Fruit fly (Drosophila melanogaster) whole organism, embryonic: Measurements from ENCODE around the gene Pex11c.
A peak's percentile ranks its signal among the peaks of the same experiment; 100 is the strongest.

Experiments used
- ATbp ChIP-seq: fragments of 200-800 bp; sonication (Bioruptor generic); optimal IDR thresholded peaks from 2 replicates; lab custom pipeline; 2017; ENCODE audit warnings: missing biosample characterization, mild to moderate bottlenecking, missing genetic modification characterization, missing genetic modification reagents
- Atf-2 ChIP-seq: fragments of 200-800 bp; sonication (Bioruptor generic); optimal IDR thresholded peaks from 2 replicates; lab custom pipeline; 2016; ENCODE audit warnings: missing biosample characterization, missing genetic modification characterization
- Atf3 ChIP-seq: fragments of 200-800 bp; sonication (Bioruptor generic); optimal IDR thresholded peaks from 3 replicates; lab custom pipeline; 2016; ENCODE audit warnings: missing biosample characterization, missing genetic modification characterization
- BtbVII ChIP-seq: fragments of 200-800 bp; sonication (Bioruptor generic); optimal IDR thresholded peaks from 3 replicates; lab custom pipeline; 2017; ENCODE audit warnings: missing biosample characterization, mild to moderate bottlenecking, missing genetic modification characterization
- Bteb2 ChIP-seq: fragments of 200-800 bp; sonication (Bioruptor generic); optimal IDR thresholded peaks from 2 replicates; lab custom pipeline; 2016; ENCODE audit warnings: missing biosample characterization, missing genetic modification characterization
- C15 ChIP-seq: fragments of 200-800 bp; sonication (Bioruptor generic); IDR thresholded peaks from 3 replicates; pipeline ENCODE4 v1.3.6; 2022; ENCODE audit warnings: missing biosample characterization, missing genetic modification characterization
- CG10979 ChIP-seq: fragments of 200-800 bp; sonication (Bioruptor generic); optimal IDR thresholded peaks from 2 replicates; lab custom pipeline; 2018; ENCODE audit warnings: missing biosample characterization, mild to moderate bottlenecking, missing genetic modification characterization, moderate library complexity
- CG11560 ChIP-seq: fragments of 200-800 bp; sonication (Bioruptor generic); IDR thresholded peaks from 3 replicates; pipeline ENCODE4 v1.3.6; 2022; ENCODE audit warnings: missing biosample characterization, missing genetic modification characterization
- CG12071 ChIP-seq: fragments of 200-800 bp; sonication (Bioruptor generic); optimal IDR thresholded peaks from 3 replicates; lab custom pipeline; 2018; ENCODE audit warnings: missing biosample characterization, mild to moderate bottlenecking, missing genetic modification characterization
- CG12942 ChIP-seq: fragments of 200-800 bp; sonication (Bioruptor generic); optimal IDR thresholded peaks from 3 replicates; lab custom pipeline; 2016; ENCODE audit warnings: missing biosample characterization, missing genetic modification characterization
- CG13424 ChIP-seq: fragments of 200-800 bp; sonication (Bioruptor generic); optimal IDR thresholded peaks from 2 replicates; lab custom pipeline; 2019; ENCODE audit warnings: missing biosample characterization, mild to moderate bottlenecking, missing genetic modification characterization, moderate library complexity
- CG17328 ChIP-seq: fragments of 200-800 bp; sonication (Bioruptor generic); IDR thresholded peaks from 2 replicates; pipeline ENCODE4 v1.3.6; 2022; ENCODE audit warnings: missing biosample characterization, missing genetic modification characterization
- CG30431 ChIP-seq: fragments of 200-800 bp; sonication (Bioruptor generic); optimal IDR thresholded peaks from 2 replicates; lab custom pipeline; 2017; ENCODE audit warnings: missing biosample characterization, missing genetic modification characterization
- CG33557 ChIP-seq: fragments of 200-800 bp; sonication (Bioruptor generic); optimal IDR thresholded peaks from 2 replicates; lab custom pipeline; 2019; ENCODE audit warnings: missing biosample characterization, mild to moderate bottlenecking, missing genetic modification characterization, moderate library complexity
- CG3995 ChIP-seq: fragments of 200-800 bp; sonication (Bioruptor generic); optimal IDR thresholded peaks from 3 replicates; lab custom pipeline; 2016; ENCODE audit warnings: missing biosample characterization, missing genetic modification characterization
- CG43689 ChIP-seq: fragments of 200-800 bp; sonication (Bioruptor generic); IDR thresholded peaks from 2 replicates; pipeline ENCODE4 v1.3.6; 2022; ENCODE audit warnings: missing biosample characterization, missing genetic modification characterization
- CG4730 ChIP-seq: fragments of 200-800 bp; sonication (Bioruptor generic); IDR thresholded peaks from 2 replicates; pipeline ENCODE4 v1.3.6; 2022; ENCODE audit warnings: missing biosample characterization, missing genetic modification characterization
- CG6175 ChIP-seq: fragments of 200-800 bp; sonication (Bioruptor generic); IDR thresholded peaks from 3 replicates; pipeline ENCODE4 v1.3.6; 2022; ENCODE audit warnings: missing biosample characterization, missing genetic modification characterization
- CG8281 ChIP-seq: fragments of 200-800 bp; sonication (Bioruptor generic); optimal IDR thresholded peaks from 2 replicates; lab custom pipeline; 2018; ENCODE audit warnings: missing biosample characterization, mild to moderate bottlenecking, missing genetic modification characterization, moderate library complexity
- CG8765 ChIP-seq: fragments of 200-800 bp; sonication (Bioruptor generic); IDR thresholded peaks from 2 replicates; pipeline ENCODE4 v1.3.6; 2022; ENCODE audit warnings: missing biosample characterization, missing genetic modification characterization
- CG8924 ChIP-seq: fragments of 200-800 bp; optimal IDR thresholded peaks from 3 replicates; lab custom pipeline; 2019; ENCODE audit warnings: missing biosample characterization, mild to moderate bottlenecking, missing genetic modification characterization, moderate library complexity
- CHES-1-like ChIP-seq: fragments of 200-800 bp; sonication (Bioruptor generic); optimal IDR thresholded peaks from 2 replicates; lab custom pipeline; 2016; ENCODE audit warnings: missing biosample characterization, missing genetic modification characterization
- D19A ChIP-seq: fragments of 200-800 bp; optimal IDR thresholded peaks from 3 replicates; lab custom pipeline; 2019; ENCODE audit warnings: missing biosample characterization, mild to moderate bottlenecking, missing genetic modification characterization, moderate library complexity
- Doc3 ChIP-seq: fragments of 200-800 bp; sonication (Bioruptor generic); IDR thresholded peaks from 3 replicates; pipeline ENCODE4 v1.3.6; 2022; ENCODE audit warnings: missing biosample characterization, missing genetic modification characterization; ENCODE audit not compliant: partially characterized antibody
- ERR ChIP-seq: fragments of 200-800 bp; sonication (Bioruptor generic); optimal IDR thresholded peaks from 2 replicates; lab custom pipeline; 2016; ENCODE audit warnings: missing biosample characterization, missing genetic modification characterization
- Ets97D ChIP-seq: fragments of 200-800 bp; sonication (Bioruptor generic); optimal IDR thresholded peaks from 3 replicates; lab custom pipeline; 2016; ENCODE audit warnings: missing biosample characterization, missing genetic modification characterization
- Fer2 ChIP-seq: fragments of 200-800 bp; sonication (Bioruptor generic); optimal IDR thresholded peaks from 2 replicates; lab custom pipeline; 2018; ENCODE audit warnings: missing biosample characterization, mild to moderate bottlenecking, missing genetic modification characterization, moderate library complexity
- HLH4C ChIP-seq: fragments of 200-800 bp; sonication (Bioruptor generic); IDR thresholded peaks from 3 replicates; pipeline ENCODE4 v1.3.6; 2022; ENCODE audit warnings: missing biosample characterization, missing genetic modification characterization; ENCODE audit not compliant: partially characterized antibody
- HmgD ChIP-seq: fragments of 200-800 bp; sonication (Bioruptor generic); optimal IDR thresholded peaks from 3 replicates; lab custom pipeline; 2016; ENCODE audit warnings: missing biosample characterization, missing genetic modification characterization
- Nf-YA ChIP-seq: fragments of 200-800 bp; sonication (Bioruptor generic); IDR thresholded peaks from 2 replicates; pipeline ENCODE4 v1.3.6; 2022; ENCODE audit warnings: missing biosample characterization, missing genetic modification characterization
- Nf-YB ChIP-seq: fragments of 200-800 bp; sonication (Bioruptor generic); optimal IDR thresholded peaks from 3 replicates; lab custom pipeline; 2019; ENCODE audit warnings: missing biosample characterization, mild to moderate bottlenecking, missing genetic modification characterization, moderate library complexity
- Opbp ChIP-seq: fragments of 200-800 bp; sonication (Bioruptor generic); IDR thresholded peaks from 3 replicates; pipeline ENCODE4 v1.3.6; 2022; ENCODE audit warnings: missing biosample characterization, missing genetic modification characterization; ENCODE audit not compliant: partially characterized antibody
- PHDP ChIP-seq: fragments of 200-800 bp; sonication (Bioruptor generic); optimal IDR thresholded peaks from 3 replicates; lab custom pipeline; 2018; ENCODE audit warnings: missing biosample characterization, mild to moderate bottlenecking, missing genetic modification characterization, moderate library complexity
- Pdp1 ChIP-seq, 2 experiments: fragments of 200-800 bp; sonication (Bioruptor generic); optimal IDR thresholded peaks; 3 replicates each; lab custom pipeline; 2016; ENCODE audit warnings: missing biosample characterization in 2 of 2, missing genetic modification characterization in 2 of 2, mild to moderate bottlenecking in 1 of 2, moderate library complexity in 1 of 2
- Scr ChIP-seq: fragments of 200-800 bp; sonication (Bioruptor generic); IDR thresholded peaks from 2 replicates; pipeline ENCODE4 v1.3.6; 2022; ENCODE audit warnings: missing biosample characterization, missing genetic modification characterization; ENCODE audit not compliant: partially characterized antibody
- Six4 ChIP-seq: fragments of 200-800 bp; sonication (Bioruptor generic); optimal IDR thresholded peaks from 2 replicates; lab custom pipeline; 2016; ENCODE audit warnings: missing biosample characterization, missing genetic modification characterization
- Stat92E ChIP-seq, 3 experiments: fragments of >200 bp in 2 of 3; fragments of 200-800 bp in 1 of 3; sonication (Bioruptor generic) in 1 of 3; optimal IDR thresholded peaks; 2 replicates each; lab custom pipeline; 2017 to 2019; ENCODE audit warnings: missing biosample characterization in 3 of 3, missing genetic modification characterization in 3 of 3, mild to moderate bottlenecking in 1 of 3, moderate library complexity in 1 of 3
- Usf ChIP-seq: fragments of 200-800 bp; sonication (Bioruptor generic); optimal IDR thresholded peaks from 2 replicates; lab custom pipeline; 2017; ENCODE audit warnings: missing genotype, missing biosample characterization, missing genetic modification characterization
- ab ChIP-seq: fragments of 200-800 bp; sonication (Bioruptor generic); optimal IDR thresholded peaks from 2 replicates; lab custom pipeline; 2016; ENCODE audit warnings: missing biosample characterization, missing genetic modification characterization
- ap ChIP-seq: fragments of 200-800 bp; sonication (Bioruptor generic); IDR thresholded peaks from 2 replicates; pipeline ENCODE4 v1.3.6; 2022; ENCODE audit warnings: missing biosample characterization, missing genetic modification characterization
- ara ChIP-seq: fragments of 200-800 bp; sonication (Bioruptor generic); IDR thresholded peaks from 2 replicates; pipeline ENCODE4 v1.3.6; 2022; ENCODE audit warnings: missing biosample characterization, missing genetic modification characterization
- fru ChIP-seq: fragments of >200 bp; optimal IDR thresholded peaks from 2 replicates; lab custom pipeline; 2017
- lbe ChIP-seq: fragments of 200-800 bp; sonication (Bioruptor generic); optimal IDR thresholded peaks from 2 replicates; lab custom pipeline; 2016; ENCODE audit warnings: missing biosample characterization, mild to moderate bottlenecking, missing genetic modification characterization
- lola ChIP-seq, 3 experiments: fragments of >200 bp in 2 of 3; fragments of 200-800 bp in 1 of 3; sonication (Bioruptor generic) in 1 of 3; optimal IDR thresholded peaks; 2 replicates each; lab custom pipeline; 2017 to 2019; ENCODE audit warnings: missing biosample characterization in 3 of 3, missing genetic modification characterization in 3 of 3, mild to moderate bottlenecking in 1 of 3, moderate library complexity in 1 of 3
- mam ChIP-seq: fragments of 200-800 bp; sonication (Bioruptor generic); optimal IDR thresholded peaks from 3 replicates; lab custom pipeline; 2016; ENCODE audit warnings: missing biosample characterization, missing genetic modification characterization
- pnt ChIP-seq: fragments of 200-800 bp; sonication (Bioruptor generic); optimal IDR thresholded peaks from 3 replicates; lab custom pipeline; 2016; ENCODE audit warnings: missing biosample characterization, missing genetic modification characterization
- salm ChIP-seq: fragments of 200-800 bp; sonication (Bioruptor generic); optimal IDR thresholded peaks from 2 replicates; lab custom pipeline; 2018; ENCODE audit warnings: missing biosample characterization, mild to moderate bottlenecking, missing genetic modification characterization
- sens ChIP-seq: fragments of 200-800 bp; sonication (Bioruptor generic); peaks from one replicate; lab custom pipeline; 2016; ENCODE audit warnings: missing biosample characterization, missing genetic modification characterization
- zen ChIP-seq: fragments of 200-800 bp; sonication (Bioruptor generic); optimal IDR thresholded peaks from 3 replicates; lab custom pipeline; 2018; ENCODE audit warnings: missing biosample characterization, mild to moderate bottlenecking, missing genetic modification characterization, moderate library complexity
- zfh2 ChIP-seq: fragments of 200-800 bp; sonication (Bioruptor generic); optimal IDR thresholded peaks from 2 replicates; lab custom pipeline; 2016; ENCODE audit warnings: missing biosample characterization, missing genetic modification characterization

Gene Pex11c

dm6 chr3R:23257986-23258427 is at the start of gene Pex11c, which contains the start of gene wda (continued):
- TF ChIP-seq Six4 (GFP tag; lab: Kevin White, UChicago), result peak; percentile 56
- TF ChIP-seq CG8281, result peak; percentile 73
- peak; percentile 77; the same call in 2 of the 3 replicates for TF ChIP-seq Opbp (GFP tag; lab: Robert Waterston, UW)
- TF ChIP-seq PHDP, result peak; percentile 92
- TF ChIP-seq lola (GFP tag; optimal IDR thresholded peaks at IDR 0.05; lab: Kevin White, UChicago), result peak in 1 of 3 experiments; percentile 95
- TF ChIP-seq HLH4C (GFP tag; lab: Robert Waterston, UW), result peak; percentile 61; the same call in 1 of the 3 replicates
- TF ChIP-seq zfh2 (GFP tag; lab: Kevin White, UChicago), result peak; percentile 52
- TF ChIP-seq C15 (GFP tag; lab: Robert Waterston, UW), result 0 out of 3 replicates have a peak, but pooled peaks have one; percentile 8
- peak; percentile 17 for TF ChIP-seq BtbVII (GFP tag; lab: Kevin White, UChicago)
- TF ChIP-seq CG4730 (GFP tag; lab: Robert Waterston, UW), result peak; percentile 83; the same call in 1 of the 2 replicates
- no peak; the same call in 2 of the 3 replicates for TF ChIP-seq CG11560 (tag; lab: Robert Waterston, UW)
- TF ChIP-seq Ets97D, result no peak
- no peak for TF ChIP-seq ERR (GFP tag; lab: Kevin White, UChicago)
- TF ChIP-seq zen (tag; lab: Kevin White, UChicago), result peak; percentile 80
- peak; percentile 66; the same call in 1 of the 3 replicates for TF ChIP-seq Doc3 (GFP tag; lab: Robert Waterston, UW)
- peak; percentile 65 for TF ChIP-seq CG8765 (GFP tag; lab: Robert Waterston, UW)
- peak; percentile 84 for TF ChIP-seq CG12942 (GFP tag; lab: Kevin White, UChicago)
- TF ChIP-seq mam (GFP tag; lab: Kevin White, UChicago), result no peak
- peak; percentile 75 for TF ChIP-seq sens
- TF ChIP-seq salm, result peak; percentile 79
- peak in 1 of 3 experiments; percentile 73 for TF ChIP-seq Stat92E (GFP tag; optimal IDR thresholded peaks at IDR 0.05; lab: Kevin White, UChicago)
- peak; percentile 79 for TF ChIP-seq D19A
- TF ChIP-seq Atf3 (GFP tag; lab: Kevin White, UChicago), result peak; percentile 0
- peak; percentile 85 for TF ChIP-seq CG33557 (GFP tag; lab: Kevin White, UChicago)
- TF ChIP-seq CG6175 (GFP tag; lab: Robert Waterston, UW), result no peak; the same call in 2 of the 3 replicates
- TF ChIP-seq pnt (GFP tag; lab: Kevin White, UChicago), result no peak
- peak; percentile 12 for TF ChIP-seq Atf-2
- peak; percentile 93 for TF ChIP-seq CG13424
- TF ChIP-seq ara (GFP tag; lab: Robert Waterston, UW), result peak; percentile 68
- peak; percentile 90 for TF ChIP-seq CG10979
- TF ChIP-seq Pdp1 (GFP tag; optimal IDR thresholded peaks at IDR 0.05; lab: Kevin White, UChicago), result peak in 1 of 2 experiments; percentile 2
- TF ChIP-seq Bteb2 (GFP tag; lab: Kevin White, UChicago), result peak; percentile 6
- no peak for TF ChIP-seq CG12071 (GFP tag; lab: Kevin White, UChicago)
- TF ChIP-seq fru (lab: Kevin White, UChicago), result no peak
- TF ChIP-seq CG30431 (GFP tag; lab: Kevin White, UChicago), result peak; percentile 73
- peak; percentile 91 for TF ChIP-seq CG8924 (tag; lab: Kevin White, UChicago)
- peak; percentile 80 for TF ChIP-seq ATbp (GFP tag; lab: Kevin White, UChicago)
- TF ChIP-seq ab, result no peak
- 0 out of 2 replicates have a peak, but pooled peaks have one; percentile 23 for TF ChIP-seq CG43689 (GFP tag; lab: Robert Waterston, UW)
- TF ChIP-seq HmgD (GFP tag; lab: Kevin White, UChicago), result no peak
- peak; percentile 73; the same call in 1 of the 2 replicates for TF ChIP-seq ap
- peak; percentile 44 for TF ChIP-seq Fer2
- peak; percentile 85 for TF ChIP-seq lbe (GFP tag; lab: Kevin White, UChicago)
- TF ChIP-seq Scr, result peak; percentile 74
- peak; percentile 70 for TF ChIP-seq Usf (GFP tag; lab: Kevin White, UChicago)
- TF ChIP-seq Nf-YA (GFP tag; lab: Robert Waterston, UW), result 0 out of 2 replicates have a peak, but pooled peaks have one; percentile 17
- peak; percentile 61 for TF ChIP-seq CHES-1-like (GFP tag; lab: Kevin White, UChicago)
- TF ChIP-seq CG17328 (GFP tag; lab: Robert Waterston, UW), result peak; percentile 85
- no peak for TF ChIP-seq CG3995 (GFP tag; lab: Kevin White, UChicago)
- TF ChIP-seq Nf-YB (GFP tag; lab: Kevin White, UChicago), result peak; percentile 77
